Fruit fly (Drosophila melanogaster) S2 (cell line): ENCODE data around the gene CG5217.

ENCODE experiments used
- CG8478 ChIP-seq: fragments of >200 bp; optimal IDR thresholded peaks from 2 replicates; lab custom pipeline; 2018
- CTCF ChIP-seq, 2 experiments: fragments of >200 bp; optimal IDR thresholded peaks; 2 replicates each; lab custom pipeline; 2018

DNA sequence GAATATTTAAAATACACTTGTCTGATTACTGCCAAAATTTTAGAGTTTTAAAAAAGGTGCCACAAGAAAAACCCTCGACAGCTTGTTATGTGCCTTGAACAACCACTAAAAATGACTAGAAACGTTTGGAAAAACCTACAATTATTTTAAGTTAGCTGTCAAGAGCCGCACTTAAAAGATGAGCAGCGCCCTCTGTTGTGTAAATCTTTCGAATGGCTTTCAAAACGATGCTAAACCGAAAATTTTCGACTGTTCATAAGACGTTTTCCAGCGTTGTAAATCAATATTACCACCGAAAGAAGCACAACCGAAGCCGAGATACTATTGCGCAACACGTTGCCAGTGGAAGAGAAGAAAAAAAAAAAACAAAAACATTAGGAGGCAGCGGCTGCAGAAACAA lies 23.2 kb upstream of the CG5217 start:
- TF ChIP-seq CTCF (optimal IDR thresholded peaks at IDR 0.05; lab: Kevin White, UChicago) = peak; percentile 59 to 67
- TF ChIP-seq CG8478 = no peak
